Worm (Caenorhabditis elegans) whole organism, L1 larva: ENCODE results near the gene C29F3.7.

Experiments used
- C04F5.9 ChIP-seq: sonication (generic microtip); optimal IDR thresholded peaks from 2 replicates; lab custom pipeline; 2016; ENCODE audit warnings: missing genetic modification characterization, missing compliant biosample characterization
- F16B12.6 ChIP-seq: fragments of 150-350 bp; optimal IDR thresholded peaks from 2 replicates; lab custom pipeline; 2014; ENCODE audit warnings: missing biosample characterization, missing genetic modification characterization
- alr-1 ChIP-seq: fragments of 200-800 bp; sonication (Bioruptor generic); optimal IDR thresholded peaks from 2 replicates; lab custom pipeline; 2018; ENCODE audit warnings: borderline replicate concordance, mild to moderate bottlenecking, missing genetic modification characterization, missing compliant biosample characterization
- ceh-8 ChIP-seq: fragments of 200-800 bp; sonication (Bioruptor generic); optimal IDR thresholded peaks from 2 replicates; lab custom pipeline; 2018; ENCODE audit warnings: mild to moderate bottlenecking, missing genetic modification characterization, moderate library complexity, missing compliant biosample characterization
- ceh-90 ChIP-seq: sonication (generic microtip); optimal IDR thresholded peaks from 2 replicates; lab custom pipeline; 2016; ENCODE audit warnings: missing genetic modification characterization, missing compliant biosample characterization
- dpl-1 ChIP-seq, 3 experiments: fragments of 150-350 bp in 2 of 3; sonication (generic microtip) in 1 of 3; optimal IDR thresholded peaks; 2 replicates each; lab custom pipeline; 2014 to 2017; ENCODE audit warnings: missing biosample characterization in 3 of 3, missing genetic modification characterization in 3 of 3, missing genetic modification reagents in 3 of 3
- dsc-1 ChIP-seq: sonication (generic microtip); optimal IDR thresholded peaks from 2 replicates; lab custom pipeline; 2016; ENCODE audit warnings: mild to moderate bottlenecking, missing genetic modification characterization, missing compliant biosample characterization
- efl-1 ChIP-seq, 4 experiments: fragments of 150-350 bp; optimal IDR thresholded peaks in 3 of 4; peaks in 1 of 4; 1 replicate in 1 of 4; 2 replicates in 3 of 4; lab custom pipeline; 2014; ENCODE audit warnings: missing biosample characterization in 2 of 4, missing genetic modification characterization in 2 of 4, missing genetic modification reagents in 2 of 4
- efl-3 ChIP-seq: fragments of 200-800 bp; sonication (Bioruptor generic); optimal IDR thresholded peaks from 2 replicates; lab custom pipeline; 2018; ENCODE audit warnings: mild to moderate bottlenecking, missing genetic modification characterization, missing compliant biosample characterization
- egl-27 ChIP-seq, 2 experiments: fragments of 150-350 bp in 1 of 2; sonication (generic microtip); optimal IDR thresholded peaks; 3 replicates each; lab custom pipeline; 2017 to 2018; ENCODE audit warnings: missing biosample characterization in 2 of 2, missing genetic modification characterization in 2 of 2, missing genetic modification reagents in 2 of 2
- elt-2 ChIP-seq: sonication (generic microtip); optimal IDR thresholded peaks from 2 replicates; lab custom pipeline; 2016; ENCODE audit warnings: missing genetic modification characterization, mild to moderate bottlenecking, inconsistent platforms, missing compliant biosample characterization, missing genetic modification reagents
- fkh-10 ChIP-seq: sonication (generic microtip); optimal IDR thresholded peaks from 2 replicates; lab custom pipeline; 2017; ENCODE audit warnings: missing biosample characterization, missing genetic modification reagents, missing genetic modification characterization
- grh-1 ChIP-seq: fragments of 200-800 bp; sonication (Bioruptor generic); IDR thresholded peaks from 2 replicates; pipeline ENCODE4 v1.3.6; 2022; ENCODE audit warnings: missing genetic modification reagents, missing genetic modification characterization, missing compliant biosample characterization
- hlh-17 ChIP-seq: fragments of 200-800 bp; sonication (Bioruptor generic); optimal IDR thresholded peaks from 2 replicates; lab custom pipeline; 2018; ENCODE audit warnings: missing genetic modification characterization, mild to moderate bottlenecking, missing compliant biosample characterization, moderate library complexity, borderline replicate concordance
- hlh-4 ChIP-seq: sonication (generic microtip); optimal IDR thresholded peaks from 2 replicates; lab custom pipeline; 2016; ENCODE audit warnings: mild to moderate bottlenecking, missing genetic modification characterization, missing compliant biosample characterization
- hpl-2 ChIP-seq: fragments of 150-350 bp; optimal IDR thresholded peaks from 2 replicates; lab custom pipeline; 2014; ENCODE audit warnings: missing biosample characterization, missing genetic modification reagents, missing genetic modification characterization
- jun-1 ChIP-seq: fragments of 150-350 bp; optimal IDR thresholded peaks from 2 replicates; lab custom pipeline; 2014; ENCODE audit warnings: missing biosample characterization, missing genetic modification reagents, missing genetic modification characterization
- lin-13 ChIP-seq: fragments of 150-350 bp; optimal IDR thresholded peaks from 2 replicates; lab custom pipeline; 2014; ENCODE audit warnings: missing biosample characterization, missing genetic modification reagents, missing genetic modification characterization
- lin-14 ChIP-seq: fragments of 200-800 bp; sonication (Bioruptor generic); optimal IDR thresholded peaks from 2 replicates; lab custom pipeline; 2018; ENCODE audit warnings: mild to moderate bottlenecking, missing genetic modification characterization, moderate library complexity, missing compliant biosample characterization
- mdl-1 ChIP-seq, 2 experiments: fragments of 150-350 bp; optimal IDR thresholded peaks; 2 replicates each; lab custom pipeline; 2014 to 2017; ENCODE audit warnings: missing biosample characterization in 2 of 2, missing genetic modification characterization in 2 of 2, inconsistent platforms in 1 of 2
- mef-2 ChIP-seq: fragments of 150-350 bp; optimal IDR thresholded peaks from 2 replicates; lab custom pipeline; 2014; ENCODE audit warnings: missing biosample characterization, missing genetic modification characterization
- nhr-237 ChIP-seq: fragments of 150-350 bp; optimal IDR thresholded peaks from 2 replicates; lab custom pipeline; 2014; ENCODE audit warnings: missing biosample characterization, missing genetic modification characterization
- nhr-85 ChIP-seq: sonication (generic microtip); peaks from one replicate; lab custom pipeline; 2016; ENCODE audit warnings: missing genetic modification characterization, inconsistent platforms, missing compliant biosample characterization
- nhr-90 ChIP-seq: sonication (generic microtip); optimal IDR thresholded peaks from 2 replicates; lab custom pipeline; 2016; ENCODE audit warnings: mild to moderate bottlenecking, missing genetic modification characterization, missing compliant biosample characterization; ENCODE audit not compliant: poor library complexity
- pag-3 ChIP-seq: sonication (generic microtip); optimal IDR thresholded peaks from 2 replicates; lab custom pipeline; 2017; ENCODE audit warnings: missing genetic modification characterization, mild to moderate bottlenecking, missing compliant biosample characterization, antibody characterized with exemption, borderline replicate concordance; ENCODE audit not compliant: insufficient read depth
- rnt-1 ChIP-seq: sonication (generic microtip); optimal IDR thresholded peaks from 2 replicates; lab custom pipeline; 2016; ENCODE audit warnings: mild to moderate bottlenecking, missing genetic modification characterization, moderate library complexity, missing compliant biosample characterization
- swsn-7 ChIP-seq: sonication (generic microtip); optimal IDR thresholded peaks from 2 replicates; lab custom pipeline; 2016; ENCODE audit warnings: missing genetic modification characterization, missing compliant biosample characterization
- tbx-2 ChIP-seq: sonication (generic microtip); optimal IDR thresholded peaks from 2 replicates; lab custom pipeline; 2016; ENCODE audit warnings: missing genetic modification characterization, missing compliant biosample characterization
- unc-30 ChIP-seq: sonication (generic microtip); optimal IDR thresholded peaks from 2 replicates; lab custom pipeline; 2017; ENCODE audit warnings: missing biosample characterization, missing genetic modification characterization
- unc-62 ChIP-seq: fragments of 150-350 bp; optimal IDR thresholded peaks from 2 replicates; lab custom pipeline; 2014; ENCODE audit warnings: missing biosample characterization, missing genetic modification reagents, missing genetic modification characterization
- xbp-1 ChIP-seq: sonication (generic microtip); optimal IDR thresholded peaks from 2 replicates; lab custom pipeline; 2016; ENCODE audit warnings: missing genetic modification characterization, missing compliant biosample characterization
- zip-4 ChIP-seq: fragments of 200-800 bp; sonication (Bioruptor generic); optimal IDR thresholded peaks from 2 replicates; lab custom pipeline; 2018; ENCODE audit warnings: mild to moderate bottlenecking, missing genetic modification characterization, moderate library complexity, missing compliant biosample characterization
- ztf-4 ChIP-seq: fragments of 150-350 bp; optimal IDR thresholded peaks from 2 replicates; lab custom pipeline; 2014; ENCODE audit warnings: missing biosample characterization, missing genetic modification characterization

The C29F3.7 gene

DNA sequence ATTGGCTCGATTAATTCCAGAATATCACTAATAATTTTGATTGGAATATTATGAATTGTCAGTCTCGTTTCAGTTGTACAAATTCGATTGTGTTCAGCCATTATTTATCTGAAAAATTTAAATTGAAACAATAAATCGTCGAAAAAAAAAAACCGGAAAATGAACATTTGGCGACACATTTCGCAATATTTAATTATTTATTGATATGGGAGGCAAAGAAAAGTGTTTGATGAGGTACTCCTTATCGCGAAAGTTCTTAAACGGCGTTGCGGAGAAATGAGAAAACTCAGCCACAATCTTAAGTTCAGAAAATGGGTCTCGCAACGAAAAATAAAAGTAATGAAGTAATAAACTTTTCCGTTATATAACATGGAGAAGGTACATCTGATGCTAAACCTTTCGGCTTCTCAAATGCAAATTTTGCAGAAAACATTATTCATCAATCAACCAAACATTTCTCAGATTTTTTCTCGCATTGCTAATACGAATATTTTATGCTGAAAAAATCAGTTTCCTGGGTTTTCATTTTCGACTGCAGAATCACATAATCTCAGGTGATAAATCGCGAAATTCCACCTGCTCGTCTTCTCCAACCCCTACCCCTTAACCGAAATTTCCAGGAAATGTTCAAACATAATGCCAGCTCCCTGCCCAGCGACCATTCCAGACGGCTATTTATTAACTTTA is 45.1 kb downstream of the C29F3.7 start, which contains the start of the genes T06E6.15 and sri-7:
TSS of gene T06E6.15 (minus strand) at position 101 of the 687 bp plus-strand sequence.
TSS of gene sri-7 (plus strand) at position 637 of the 687 bp plus-strand sequence.
- TF ChIP-seq F16B12.6 (tag; lab: Kevin White, UChicago) = no peak
- TF ChIP-seq ceh-90 = no peak
- peak; percentile 89 for TF ChIP-seq hlh-4 (tag; lab: Kevin White, UChicago)
- no peak for TF ChIP-seq efl-1 (optimal IDR thresholded peaks at IDR 0.05; lab: Kevin White, UChicago)
- TF ChIP-seq efl-1 (GFP tag; optimal IDR thresholded peaks at IDR 0.05 in 1 of 2; lab: Kevin White, UChicago) = peak in 1 of 2 experiments; percentile 40
- TF ChIP-seq, all 84 proteins: peak for 2

- TF ChIP-seq elt-2 (tag; lab: Kevin White, UChicago) = peak; percentile 3
- no peak for TF ChIP-seq lin-13 (GFP tag; lab: Kevin White, UChicago)
- TF ChIP-seq hpl-2 (GFP tag; lab: Kevin White, UChicago) = no peak
- TF ChIP-seq hlh-17 (GFP tag; lab: Kevin White, UChicago) = no peak
Observed at ce11 chrV:15401856-15402314, 47.2 kb downstream of the C29F3.7 start, which contains the start of gene fbxa-135. Gene fbxa-135 (plus strand): TSS chrV:15402264.

- TF ChIP-seq mdl-1 (tag; optimal IDR thresholded peaks at IDR 0.05; lab: Kevin White, UChicago) (no peak), pag-3 (tag; lab: Kevin White, UChicago) (no peak), dpl-1 (GFP tag; optimal IDR thresholded peaks at IDR 0.05; lab: Kevin White, UChicago) (no peak), dsc-1 (tag; lab: Kevin White, UChicago) (no peak), nhr-85 (tag; lab: Kevin White, UChicago) (no peak), efl-1 (optimal IDR thresholded peaks at IDR 0.05; lab: Kevin White, UChicago) (no peak), efl-1 (GFP tag; optimal IDR thresholded peaks at IDR 0.05 in 1 of 2; lab: Kevin White, UChicago) (no peak), nhr-237 (tag; lab: Kevin White, UChicago) (no peak), F16B12.6 (tag; lab: Kevin White, UChicago) (no peak), xbp-1 (tag; lab: Kevin White, UChicago) (no peak), mef-2 (no peak), ztf-4 (no peak), tbx-2 (tag; lab: Kevin White, UChicago) (no peak)
Observed at ce11 chrV:15404859-15405258, 50.2 kb downstream of the C29F3.7 start, which contains the start of gene srh-258. Gene srh-258 (plus strand): TSS chrV:15405159.

- no peak for TF ChIP-seq fkh-10 (GFP tag; lab: Kevin White, UChicago)
- no peak for TF ChIP-seq swsn-7 (tag; lab: Kevin White, UChicago)
- no peak for TF ChIP-seq efl-3
- TF ChIP-seq zip-4 (GFP tag; lab: Kevin White, UChicago) = no peak
- TF ChIP-seq nhr-90 (tag; lab: Kevin White, UChicago) = no peak
- no peak for TF ChIP-seq unc-30 (tag; lab: Kevin White, UChicago)
- TF ChIP-seq rnt-1 (tag; lab: Kevin White, UChicago) = no peak
- TF ChIP-seq alr-1 (tag; lab: Kevin White, UChicago) = no peak
- TF ChIP-seq lin-14 (GFP tag; lab: Kevin White, UChicago) = no peak
- no peak for TF ChIP-seq hpl-2 (GFP tag; lab: Kevin White, UChicago)
- TF ChIP-seq hlh-4 (tag; lab: Kevin White, UChicago) = no peak
- no peak for TF ChIP-seq grh-1
- no peak for TF ChIP-seq egl-27 (tag; optimal IDR thresholded peaks at IDR 0.05; lab: Kevin White, UChicago)
- no peak for TF ChIP-seq ceh-8 (GFP tag; lab: Kevin White, UChicago)
- TF ChIP-seq jun-1 = no peak
- no peak for TF ChIP-seq unc-62
- no peak for TF ChIP-seq C04F5.9
Observed at ce11 chrV:15406928-15407327, 52.2 kb downstream of the C29F3.7 start, which contains the start of gene srh-257. Gene srh-257 (plus strand): TSS chrV:15407228.
